Fruit fly (Drosophila melanogaster) whole organism, embryonic: Measurements from ENCODE around the gene CG14646.

Experiments used
- CG11504 ChIP-seq: fragments of 200-800 bp; sonication (Bioruptor generic); optimal IDR thresholded peaks from 3 replicates; lab custom pipeline; 2019; ENCODE audit warnings: missing biosample characterization, mild to moderate bottlenecking, missing genetic modification characterization, moderate library complexity
- CG4820 ChIP-seq: fragments of 200-800 bp; sonication (Bioruptor generic); optimal IDR thresholded peaks from 3 replicates; lab custom pipeline; 2016; ENCODE audit warnings: missing biosample characterization, missing genetic modification characterization
- CG5180 ChIP-seq: fragments of 200-800 bp; sonication (Bioruptor generic); optimal IDR thresholded peaks from 3 replicates; lab custom pipeline; 2017; ENCODE audit warnings: missing biosample characterization, missing genetic modification characterization, mild to moderate bottlenecking, moderate library complexity, missing genetic modification reagents
- Meics ChIP-seq: fragments of 200-800 bp; sonication (Bioruptor generic); optimal IDR thresholded peaks from 2 replicates; lab custom pipeline; 2017; ENCODE audit warnings: missing biosample characterization, mild to moderate bottlenecking, missing genetic modification characterization
- pan ChIP-seq, 4 experiments: fragments of >200 bp in 3 of 4; fragments of 200-800 bp in 1 of 4; sonication (Bioruptor generic) in 1 of 4; optimal IDR thresholded peaks in 3 of 4; IDR thresholded peaks in 1 of 4; 2 replicates each; pipeline versions ENCODE4 v1.3.6 to Lab custom; 2017 to 2022; ENCODE audit warnings: missing biosample characterization in 2 of 4, missing genetic modification characterization in 2 of 4, mixed read lengths in 1 of 4

DNA sequence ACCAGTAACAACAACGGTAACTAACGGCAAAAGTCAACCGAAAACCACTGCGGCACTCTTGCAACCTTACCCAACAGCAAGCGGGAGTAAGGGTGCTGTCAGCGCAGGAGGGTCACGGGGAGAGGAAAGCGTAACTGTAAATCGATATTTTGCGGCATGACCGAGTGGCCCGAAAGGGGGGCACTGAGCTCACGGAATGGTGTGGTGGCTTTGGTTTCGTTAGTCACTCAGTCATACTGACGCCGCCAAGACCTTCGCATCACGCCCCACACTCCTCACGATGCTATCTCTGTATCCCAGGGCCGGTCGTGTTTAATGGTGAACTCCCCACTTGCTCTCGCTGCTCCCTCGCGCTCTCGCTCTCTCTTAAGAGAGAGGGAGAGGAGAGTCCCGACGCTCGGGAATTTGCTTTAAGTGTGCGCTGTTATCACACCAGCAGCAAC lies 29.5 kb upstream of the CG14646 start:
- TF ChIP-seq CG5180 (GFP tag; lab: Kevin White, UChicago) (no peak), pan (optimal IDR thresholded peaks at IDR 0.05; lab: Kevin White, UChicago) (no peak), pan (GFP tag; optimal IDR thresholded peaks at IDR 0.05 in 1 of 2, IDR thresholded peaks at IDR 0.05 in 1 of 2) (no peak), Meics (GFP tag; lab: Kevin White, UChicago) (no peak), CG11504 (no peak), CG4820 (GFP tag; lab: Kevin White, UChicago) (no peak)
